Worm (Caenorhabditis elegans): ENCODE data around the gene T06F4.1.

- TF ChIP-seq med-1 (GFP tag; optimal IDR thresholded peaks at IDR 0.05; ENCODE audit: insufficient read depth) (no peak), flt-1 (GFP tag; IDR thresholded peaks at IDR 0.05) (no peak)
Observed at ce11 chrX:4017576-4018309, 61.4 kb downstream of the T06F4.1 start.

Measured in whole organism, midembryonic.